Worm (Caenorhabditis elegans) whole organism, L4 larva: ENCODE data around the gene C05D12.2.

Experiments used
- F10B5.3 ChIP-seq: sonication (generic microtip); optimal IDR thresholded peaks from 2 replicates; lab custom pipeline; 2016; ENCODE audit warnings: mild to moderate bottlenecking, missing genetic modification characterization, missing compliant biosample characterization
- R02D3.7 ChIP-seq: fragments of 150-350 bp; sonication (generic microtip); optimal IDR thresholded peaks from 3 replicates; lab custom pipeline; 2014; ENCODE audit warnings: missing biosample characterization, missing genetic modification characterization
- Y105C5A.15 ChIP-seq: fragments of 200-800 bp; sonication (Bioruptor generic); IDR thresholded peaks from 2 replicates; pipeline ENCODE4 v1.3.6; 2022; ENCODE audit warnings: missing genetic modification characterization, missing compliant biosample characterization
- Y48G9A.11 ChIP-seq: fragments of 200-800 bp; sonication (Bioruptor generic); IDR thresholded peaks from 2 replicates; pipeline ENCODE4 v1.3.6; 2022; ENCODE audit warnings: missing genetic modification reagents, missing genetic modification characterization, missing compliant biosample characterization
- Y5F2A.4 ChIP-seq: fragments of 200-800 bp; sonication (Bioruptor generic); optimal IDR thresholded peaks from 2 replicates; lab custom pipeline; 2018; ENCODE audit warnings: mild to moderate bottlenecking, missing genetic modification characterization, missing compliant biosample characterization
- ZK546.5 ChIP-seq, 2 experiments: sonication (generic microtip); optimal IDR thresholded peaks; 2 replicates each; lab custom pipeline; 2017; ENCODE audit warnings: missing biosample characterization in 2 of 2, missing genetic modification characterization in 2 of 2
- aha-1 ChIP-seq: fragments of 150-350 bp; peaks from one replicate; lab custom pipeline; 2014; ENCODE audit warnings: missing biosample characterization, missing genetic modification characterization
- aly-2 ChIP-seq: sonication (generic microtip); optimal IDR thresholded peaks from 2 replicates; lab custom pipeline; 2018; ENCODE audit warnings: missing biosample characterization, missing genetic modification characterization
- ama-1 ChIP-seq: fragments of 150-350 bp; optimal IDR thresholded peaks from 2 replicates; lab custom pipeline; 2014; ENCODE audit warnings: inconsistent platforms, mixed read lengths
- arid-1 ChIP-seq: fragments of 200-800 bp; sonication (Bioruptor generic); conservative IDR thresholded peaks from 2 replicates; pipeline ENCODE4 v1.3.6; 2022; ENCODE audit warnings: missing genetic modification reagents, missing genetic modification characterization, missing compliant biosample characterization
- ceh-20 ChIP-seq: fragments of 200-800 bp; sonication (Bioruptor generic); IDR thresholded peaks from 2 replicates; pipeline ENCODE4 v1.3.6; 2022; ENCODE audit warnings: missing genetic modification reagents, missing genetic modification characterization, missing compliant biosample characterization
- ceh-32 ChIP-seq: sonication (generic microtip); optimal IDR thresholded peaks from 2 replicates; lab custom pipeline; 2016; ENCODE audit warnings: mild to moderate bottlenecking, missing genetic modification characterization, missing compliant biosample characterization; ENCODE audit not compliant: poor library complexity
- ceh-82 ChIP-seq: sonication (generic microtip); optimal IDR thresholded peaks from 2 replicates; lab custom pipeline; 2017; ENCODE audit warnings: missing biosample characterization, missing genetic modification characterization
- ctbp-1 ChIP-seq: fragments of 200-800 bp; sonication (Bioruptor generic); IDR thresholded peaks from 2 replicates; pipeline ENCODE4 v1.3.6; 2022; ENCODE audit warnings: missing genetic modification reagents, missing genetic modification characterization, missing compliant biosample characterization
- daf-12 ChIP-seq: fragments of 150-350 bp; optimal IDR thresholded peaks from 2 replicates; lab custom pipeline; 2014; ENCODE audit warnings: missing biosample characterization, missing genetic modification reagents, missing genetic modification characterization
- dmd-6 ChIP-seq: fragments of 200-800 bp; sonication (Bioruptor generic); IDR thresholded peaks from 2 replicates; pipeline ENCODE4 v1.3.6; 2022; ENCODE audit warnings: missing genetic modification reagents, missing genetic modification characterization, missing compliant biosample characterization
- dmd-8 ChIP-seq: fragments of 200-800 bp; sonication (Bioruptor generic); IDR thresholded peaks from 2 replicates; pipeline ENCODE4 v1.3.6; 2022; ENCODE audit warnings: missing genetic modification characterization, missing compliant biosample characterization
- dmd-9 ChIP-seq: fragments of 200-800 bp; sonication (Bioruptor generic); IDR thresholded peaks from 2 replicates; pipeline ENCODE4 v1.3.6; 2022; ENCODE audit warnings: missing genetic modification reagents, missing genetic modification characterization, missing compliant biosample characterization
- dpl-1 ChIP-seq: fragments of 150-350 bp; optimal IDR thresholded peaks from 2 replicates; lab custom pipeline; 2014; ENCODE audit warnings: missing biosample characterization, missing genetic modification reagents, missing genetic modification characterization
- duxl-1 ChIP-seq: sonication (generic microtip); optimal IDR thresholded peaks from 2 replicates; lab custom pipeline; 2016; ENCODE audit warnings: mild to moderate bottlenecking, missing genetic modification characterization, moderate library complexity, missing compliant biosample characterization; ENCODE audit not compliant: poor library complexity
- egl-43 ChIP-seq: fragments of 200-800 bp; sonication (Bioruptor generic); IDR thresholded peaks from 2 replicates; pipeline ENCODE4 v1.3.6; 2022; ENCODE audit warnings: missing genetic modification reagents, missing genetic modification characterization, missing compliant biosample characterization
- fkh-10 ChIP-seq: fragments of 150-350 bp; optimal IDR thresholded peaks from 2 replicates; lab custom pipeline; 2014; ENCODE audit warnings: missing biosample characterization, missing genetic modification reagents, missing genetic modification characterization
- fos-1 ChIP-seq: fragments of 150-350 bp; optimal IDR thresholded peaks from 2 replicates; lab custom pipeline; 2014; ENCODE audit warnings: missing biosample characterization, missing genetic modification characterization
- lin-15B ChIP-seq: fragments of 150-350 bp; sonication (generic microtip); optimal IDR thresholded peaks from 3 replicates; lab custom pipeline; 2014; ENCODE audit warnings: missing biosample characterization, missing genetic modification characterization
- lin-29 ChIP-seq: fragments of 200-800 bp; sonication (Bioruptor generic); IDR thresholded peaks from 2 replicates; pipeline ENCODE4 v1.3.6; 2022; ENCODE audit warnings: missing genetic modification reagents, missing genetic modification characterization, missing compliant biosample characterization
- lin-38 ChIP-seq: fragments of 200-800 bp; sonication (Bioruptor generic); IDR thresholded peaks from 2 replicates; pipeline ENCODE4 v1.3.6; 2022; ENCODE audit warnings: missing genetic modification reagents, missing genetic modification characterization, missing compliant biosample characterization
- lin-39 ChIP-seq: fragments of 150-350 bp; optimal IDR thresholded peaks from 2 replicates; lab custom pipeline; 2014; ENCODE audit warnings: missing biosample characterization, missing genetic modification reagents, missing genetic modification characterization
- lir-3 ChIP-seq: sonication (generic microtip); optimal IDR thresholded peaks from 2 replicates; lab custom pipeline; 2016; ENCODE audit warnings: mild to moderate bottlenecking, missing genetic modification characterization, missing compliant biosample characterization
- madf-5 ChIP-seq, 2 experiments: fragments of 200-800 bp; sonication (Bioruptor generic); IDR thresholded peaks; 2 replicates each; pipeline ENCODE4 v1.3.6; 2022; ENCODE audit warnings: missing compliant biosample characterization in 2 of 2, missing genetic modification characterization in 2 of 2
- madf-9 ChIP-seq: fragments of 200-800 bp; sonication (Bioruptor generic); conservative IDR thresholded peaks from 2 replicates; pipeline ENCODE4 v1.3.6; 2022; ENCODE audit warnings: missing genetic modification reagents, missing genetic modification characterization, missing compliant biosample characterization
- mdl-1 ChIP-seq, 2 experiments: fragments of 150-350 bp in 1 of 2; sonication (generic microtip) in 1 of 2; optimal IDR thresholded peaks; 2 replicates each; lab custom pipeline; 2014 to 2017; ENCODE audit warnings: missing biosample characterization in 2 of 2, missing genetic modification characterization in 2 of 2
- mep-1 ChIP-seq: fragments of 150-350 bp; sonication (generic microtip); optimal IDR thresholded peaks from 3 replicates; lab custom pipeline; 2014; ENCODE audit warnings: missing biosample characterization, missing genetic modification characterization
- mxl-2 ChIP-seq: fragments of 200-800 bp; sonication (Bioruptor generic); conservative IDR thresholded peaks from 2 replicates; pipeline ENCODE4 v1.3.6; 2022; ENCODE audit warnings: missing genetic modification reagents, missing genetic modification characterization, missing compliant biosample characterization
- nhr-10 ChIP-seq: fragments of 150-350 bp; optimal IDR thresholded peaks from 2 replicates; lab custom pipeline; 2014; ENCODE audit warnings: missing biosample characterization, missing genetic modification characterization
- nhr-11 ChIP-seq: fragments of 150-350 bp; optimal IDR thresholded peaks from 2 replicates; lab custom pipeline; 2014; ENCODE audit warnings: missing biosample characterization, missing genetic modification characterization
- nhr-42 ChIP-seq: fragments of 200-800 bp; sonication (Bioruptor generic); IDR thresholded peaks from 2 replicates; pipeline ENCODE4 v1.3.6; 2022; ENCODE audit warnings: missing genetic modification characterization, missing compliant biosample characterization
- nhr-6 ChIP-seq: fragments of 150-350 bp; optimal IDR thresholded peaks from 2 replicates; lab custom pipeline; 2014; ENCODE audit warnings: missing biosample characterization, missing genetic modification characterization
- nhr-76 ChIP-seq: fragments of 150-350 bp; optimal IDR thresholded peaks from 2 replicates; lab custom pipeline; 2014; ENCODE audit warnings: missing biosample characterization, missing genetic modification characterization
- pqm-1 ChIP-seq: sonication (generic microtip); optimal IDR thresholded peaks from 2 replicates; lab custom pipeline; 2017; ENCODE audit warnings: missing biosample characterization, missing genetic modification characterization
- set-16 ChIP-seq: fragments of 200-800 bp; sonication (Bioruptor generic); IDR thresholded peaks from 2 replicates; pipeline ENCODE4 v1.3.6; 2022; ENCODE audit warnings: missing genetic modification reagents, missing genetic modification characterization, missing compliant biosample characterization
- skn-1 ChIP-seq: fragments of 150-350 bp; optimal IDR thresholded peaks from 2 replicates; lab custom pipeline; 2014; ENCODE audit warnings: missing biosample characterization, missing genetic modification characterization
- spr-1 ChIP-seq: sonication (generic microtip); optimal IDR thresholded peaks from 2 replicates; lab custom pipeline; 2016; ENCODE audit warnings: mild to moderate bottlenecking, missing genetic modification characterization, missing compliant biosample characterization
- tag-97 ChIP-seq: fragments of 200-800 bp; sonication (Bioruptor generic); IDR thresholded peaks from 2 replicates; pipeline ENCODE4 v1.3.6; 2022; ENCODE audit warnings: missing genetic modification characterization, missing compliant biosample characterization
- unc-130 ChIP-seq: sonication (generic microtip); optimal IDR thresholded peaks from 2 replicates; lab custom pipeline; 2016; ENCODE audit warnings: missing genetic modification reagents, missing genetic modification characterization, missing compliant biosample characterization
- unc-62 ChIP-seq, 3 experiments: fragments of 150-350 bp in 1 of 3; sonication (generic microtip); optimal IDR thresholded peaks in 2 of 3; peaks in 1 of 3; 1 replicate in 1 of 3; 2 replicates in 2 of 3; lab custom pipeline; 2014 to 2017; ENCODE audit warnings: missing biosample characterization in 3 of 3, missing genetic modification characterization in 3 of 3, missing genetic modification reagents in 3 of 3, missing genotype in 1 of 3
- zfp-2 ChIP-seq: sonication (generic microtip); optimal IDR thresholded peaks from 2 replicates; lab custom pipeline; 2016; ENCODE audit warnings: mild to moderate bottlenecking, missing genetic modification characterization, missing compliant biosample characterization
- zip-11 ChIP-seq: fragments of 200-800 bp; sonication (Bioruptor generic); IDR thresholded peaks from 2 replicates; pipeline ENCODE4 v1.3.6; 2022; ENCODE audit warnings: missing genetic modification characterization, missing compliant biosample characterization
- zip-2 ChIP-seq: fragments of 150-350 bp; optimal IDR thresholded peaks from 2 replicates; lab custom pipeline; 2014; ENCODE audit warnings: missing biosample characterization, missing genetic modification characterization
- ztf-7 ChIP-seq: fragments of 150-350 bp; optimal IDR thresholded peaks from 2 replicates; lab custom pipeline; 2014; ENCODE audit warnings: missing biosample characterization, missing genetic modification characterization

Gene C05D12.2

DNA sequence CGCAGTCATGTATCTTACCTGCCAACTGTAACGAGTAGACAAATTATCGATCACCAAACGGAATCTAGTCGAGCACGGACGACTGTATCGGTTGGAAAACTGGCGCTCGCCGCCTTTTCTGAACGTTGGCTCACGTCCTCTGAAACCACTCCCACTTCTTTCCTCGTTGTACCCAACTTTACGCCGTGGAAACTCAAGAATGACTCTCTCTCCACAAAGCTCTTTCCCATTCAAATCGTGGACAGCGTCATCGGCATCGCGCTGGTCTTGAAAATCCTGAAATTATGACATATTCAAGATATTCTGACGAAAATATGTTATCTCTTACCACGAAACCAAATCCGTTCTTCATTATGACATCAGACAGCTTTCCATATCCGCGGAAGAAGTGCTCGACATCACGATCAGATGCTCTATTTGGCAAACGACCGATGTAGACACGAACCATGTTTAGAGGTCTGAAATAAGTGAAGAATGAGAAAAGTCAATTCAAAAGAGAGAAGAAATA is 34.5 kb downstream of the C05D12.2 start, which contains the start of gene rsp-2:
Gene rsp-2, minus strand, starts transcription at position 458 of the 508 bp plus-strand sequence.
- peak; percentile 93 for TF ChIP-seq aha-1 (tag; lab: Kevin White, UChicago)
- 0 out of 2 replicates have a peak, but pooled peaks have one; percentile 5 for TF ChIP-seq egl-43 (GFP tag; lab: Robert Waterston, UW)
- TF ChIP-seq dmd-8 (GFP tag; lab: Robert Waterston, UW): no peak
- TF ChIP-seq unc-62 (GFP tag; optimal IDR thresholded peaks at IDR 0.05 in 1 of 2; lab: Kevin White, UChicago): peak in 1 of 2 experiments; percentile 28
- no peak for TF ChIP-seq unc-62 (tag; optimal IDR thresholded peaks at IDR 0.05; lab: Kevin White, UChicago)

DNA sequence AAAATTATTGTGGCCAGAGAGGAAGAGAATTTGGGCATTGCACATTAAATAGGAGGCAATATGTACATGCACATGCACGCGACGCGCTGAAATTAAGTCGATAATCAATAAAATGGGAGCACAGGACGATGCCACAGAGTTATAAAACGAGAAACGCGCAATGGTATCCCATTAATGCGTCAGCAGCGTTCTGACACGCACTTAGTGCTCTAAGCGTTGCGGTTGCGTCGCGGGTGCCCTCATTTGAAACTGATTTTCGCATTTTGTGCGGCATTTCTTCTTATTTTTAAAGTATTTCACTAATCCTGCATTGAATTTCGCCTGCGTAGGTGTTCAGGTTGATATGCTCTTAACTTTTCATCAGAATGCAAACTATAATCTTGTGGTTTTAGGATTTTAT is 34.9 kb downstream of the C05D12.2 start, which contains the start of gene rsp-1:
Gene rsp-1, plus strand, starts transcription at position 338 of the 400 bp plus-strand sequence.
- no peak for TF ChIP-seq tag-97
- peak; percentile 41 for TF ChIP-seq pqm-1 (tag; lab: Kevin White, UChicago)
- TF ChIP-seq lin-15B: no peak
- no peak for TF ChIP-seq R02D3.7
- TF ChIP-seq nhr-6 (tag; lab: Kevin White, UChicago): peak; percentile 93
- peak in 1 of 2 experiments; percentile 76 for TF ChIP-seq mdl-1 (tag; optimal IDR thresholded peaks at IDR 0.05; lab: Kevin White, UChicago)
- no peak for TF ChIP-seq dmd-8 (GFP tag; lab: Robert Waterston, UW)
- no peak for TF ChIP-seq mxl-2
- TF ChIP-seq aly-2 (tag; lab: Kevin White, UChicago): no peak
- TF ChIP-seq ama-1 (lab: Kevin White, UChicago): peak; percentile 35
- no peak for TF ChIP-seq daf-12 (tag; lab: Kevin White, UChicago)
- peak; percentile 77 for TF ChIP-seq nhr-11 (tag; lab: Kevin White, UChicago)
- TF ChIP-seq duxl-1 (tag; lab: Kevin White, UChicago): peak; percentile 85
- TF ChIP-seq lin-39 (tag; lab: Kevin White, UChicago): no peak
- TF ChIP-seq zfp-2 (tag; lab: Kevin White, UChicago): peak; percentile 54
- TF ChIP-seq nhr-10 (tag; lab: Kevin White, UChicago): no peak
- TF ChIP-seq unc-62 (GFP tag; optimal IDR thresholded peaks at IDR 0.05 in 1 of 2; lab: Kevin White, UChicago): peak in 1 of 2 experiments; percentile 99
- no peak for TF ChIP-seq unc-62 (tag; optimal IDR thresholded peaks at IDR 0.05; lab: Kevin White, UChicago)
- peak; percentile 41 for TF ChIP-seq F10B5.3
- peak; percentile 89 for TF ChIP-seq nhr-42 (GFP tag; lab: Robert Waterston, UW)
- peak; percentile 89 for TF ChIP-seq lin-38 (GFP tag; lab: Robert Waterston, UW)
- peak; percentile 83 for TF ChIP-seq dmd-9
- TF ChIP-seq Y5F2A.4: no peak
- no peak for TF ChIP-seq ceh-82 (tag; lab: Kevin White, UChicago)
- TF ChIP-seq lin-29: peak; percentile 64; the same call in 1 of the 2 replicates
- peak; percentile 80 for TF ChIP-seq spr-1 (tag; lab: Kevin White, UChicago)
- no peak for TF ChIP-seq ceh-32 (tag; lab: Kevin White, UChicago)
- no peak for TF ChIP-seq Y105C5A.15 (GFP tag; lab: Robert Waterston, UW)
- peak; percentile 55 for TF ChIP-seq zip-2 (tag; lab: Kevin White, UChicago)
- 0 out of 2 replicates have a peak, but pooled peaks have one; percentile 7 for TF ChIP-seq set-16 (GFP tag; lab: Robert Waterston, UW)
- no peak for TF ChIP-seq zip-11
- TF ChIP-seq ctbp-1 (GFP tag; lab: Robert Waterston, UW): peak; percentile 61; the same call in 1 of the 2 replicates
- peak; percentile 95 for TF ChIP-seq mep-1 (tag; lab: Kevin White, UChicago)
- no peak for TF ChIP-seq fos-1 (tag; lab: Kevin White, UChicago)
- TF ChIP-seq dpl-1 (GFP tag; lab: Kevin White, UChicago): peak; percentile 86
- TF ChIP-seq nhr-76 (tag; lab: Kevin White, UChicago): no peak
- no peak for TF ChIP-seq ZK546.5 (tag; optimal IDR thresholded peaks at IDR 0.05; lab: Kevin White, UChicago)
- TF ChIP-seq fkh-10 (GFP tag; lab: Kevin White, UChicago): peak; percentile 60
- peak; percentile 23 for TF ChIP-seq ztf-7 (tag; lab: Kevin White, UChicago)
- no peak for TF ChIP-seq madf-5 (GFP tag; IDR thresholded peaks at IDR 0.05; lab: Robert Waterston, UW)
- TF ChIP-seq arid-1: peak; percentile 88
- TF ChIP-seq Y48G9A.11 (GFP tag; lab: Robert Waterston, UW): no peak
- TF ChIP-seq lir-3 (tag; lab: Kevin White, UChicago): no peak
- peak; percentile 76 for TF ChIP-seq ceh-20
- peak; percentile 44 for TF ChIP-seq unc-130 (GFP tag; lab: Kevin White, UChicago)
- peak; percentile 87 for TF ChIP-seq dmd-6 (GFP tag; lab: Robert Waterston, UW)
- TF ChIP-seq madf-9 (GFP tag; lab: Robert Waterston, UW): peak; percentile 75; the same call in 1 of the 2 replicates
- no peak for TF ChIP-seq skn-1
